Worm (Caenorhabditis elegans): ENCODE data around the gene fzr-1.

ce11 chrII:9617902-9618245 lies 26.4 kb downstream of the fzr-1 start:
- no peak for TF ChIP-seq pha-4 (tag; optimal IDR thresholded peaks at IDR 0.05)
- no peak for TF ChIP-seq nhr-11 (tag; optimal IDR thresholded peaks at IDR 0.05)
- no peak for TF ChIP-seq ttx-3 (tag; optimal IDR thresholded peaks at IDR 0.05)
- no peak for TF ChIP-seq ceh-2 (tag; optimal IDR thresholded peaks at IDR 0.05)
- no peak for TF ChIP-seq odd-2 (tag; optimal IDR thresholded peaks at IDR 0.05)
